Fruit fly (Drosophila melanogaster): Measurements from ENCODE around the gene CG15021.

DNA sequence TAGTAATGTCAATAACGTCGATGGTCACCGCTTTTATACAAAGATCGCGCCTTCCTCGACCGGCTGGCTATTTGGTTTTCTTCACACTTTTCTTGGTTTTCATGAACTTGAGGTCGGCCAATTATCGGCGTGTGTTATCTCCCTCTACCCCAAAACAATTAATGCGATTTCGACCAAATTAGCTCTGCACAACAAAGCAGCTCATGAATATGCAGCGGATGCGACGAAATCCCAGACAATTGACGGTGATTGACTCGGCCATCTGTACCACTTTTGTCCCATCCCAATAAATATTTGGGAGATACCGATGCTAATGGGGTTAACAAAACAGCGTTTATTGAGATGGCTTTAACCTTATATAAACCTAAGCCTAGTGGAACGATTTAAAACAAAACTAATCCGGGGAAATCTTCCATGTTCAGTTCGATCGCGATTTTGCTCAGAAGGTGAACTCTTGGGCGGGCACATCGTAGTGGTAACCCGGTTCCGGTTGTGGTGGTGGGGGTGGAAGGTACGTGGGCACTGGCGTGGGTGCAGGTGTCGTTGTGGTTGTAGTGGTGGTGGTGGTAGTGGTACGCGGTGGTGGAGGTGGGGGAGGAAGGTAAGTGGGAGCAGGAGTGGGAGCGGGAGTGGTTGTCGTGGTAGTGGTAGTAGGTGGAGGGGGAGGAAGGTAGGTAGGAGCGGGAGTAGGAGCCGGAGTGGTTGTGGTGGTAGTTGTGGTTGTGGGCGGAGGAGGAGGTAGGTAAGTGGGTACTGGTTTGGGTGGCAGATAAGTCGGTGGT, 24.0 kb downstream of the CG15021 start, which contains the start of gene CG15022:
- TF ChIP-seq CG7101 (tag; optimal IDR thresholded peaks at IDR 0.05) (no peak), kay (GFP tag; ENCODE audit: borderline replicate concordance) (no peak), cic (GFP tag; optimal IDR thresholded peaks at IDR 0.05) (no peak), CG12768 (GFP tag; optimal IDR thresholded peaks at IDR 0.05) (no peak), CG11617 (GFP tag; optimal IDR thresholded peaks at IDR 0.05) (no peak)
